Worm (Caenorhabditis elegans) whole organism, L3 larva: ENCODE results near the gene mre-11.

Experiments
- ceh-82 ChIP-seq: fragments of 150-350 bp; optimal IDR thresholded peaks from 2 replicates; lab custom pipeline; 2014; ENCODE audit warnings: missing biosample characterization, missing genetic modification characterization
- elt-1 ChIP-seq: fragments of 150-350 bp; optimal IDR thresholded peaks from 2 replicates; lab custom pipeline; 2014; ENCODE audit warnings: missing biosample characterization, missing genetic modification characterization
- lin-39 ChIP-seq: fragments of 150-350 bp; optimal IDR thresholded peaks from 2 replicates; lab custom pipeline; 2018; ENCODE audit warnings: missing biosample characterization, missing genetic modification reagents, missing genetic modification characterization
- mdl-1 ChIP-seq: fragments of 150-350 bp; optimal IDR thresholded peaks from 2 replicates; lab custom pipeline; 2014; ENCODE audit warnings: missing biosample characterization, missing genetic modification characterization
- nhr-237 ChIP-seq: fragments of 150-350 bp; optimal IDR thresholded peaks from 2 replicates; lab custom pipeline; 2014; ENCODE audit warnings: missing biosample characterization, missing genetic modification characterization
- nhr-77 ChIP-seq: fragments of 150-350 bp; optimal IDR thresholded peaks from 2 replicates; lab custom pipeline; 2014; ENCODE audit warnings: missing biosample characterization, missing genetic modification characterization

DNA sequence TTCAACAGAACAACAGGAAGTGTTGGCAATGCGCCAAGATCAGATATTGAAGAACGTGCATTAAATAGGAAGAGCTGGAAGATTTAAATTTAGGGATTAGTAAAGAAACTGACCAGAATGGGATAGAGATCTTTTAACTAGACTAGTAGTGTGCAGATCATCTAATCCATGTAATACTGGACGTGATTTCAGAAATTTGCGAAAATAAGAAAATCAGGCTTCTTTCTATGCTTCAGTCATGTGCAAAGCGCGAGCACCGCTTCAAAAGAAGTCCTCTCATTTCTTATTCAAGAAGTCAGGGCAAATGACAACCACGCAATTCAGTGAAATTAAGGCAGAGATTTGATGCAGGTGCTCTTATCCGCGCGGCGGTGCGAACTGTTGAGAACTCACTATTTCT, 18.6 kb downstream of the mre-11 start:
- TF ChIP-seq nhr-77 (no peak), mdl-1 (tag; lab: Kevin White, UChicago) (no peak), lin-39 (tag; lab: Kevin White, UChicago) (no peak), elt-1 (tag; lab: Kevin White, UChicago) (no peak), ceh-82 (tag; lab: Kevin White, UChicago) (no peak), nhr-237 (no peak)
